Worm (Caenorhabditis elegans): ENCODE measurements around the gene nhr-150.

nhr-150 gene

DNA sequence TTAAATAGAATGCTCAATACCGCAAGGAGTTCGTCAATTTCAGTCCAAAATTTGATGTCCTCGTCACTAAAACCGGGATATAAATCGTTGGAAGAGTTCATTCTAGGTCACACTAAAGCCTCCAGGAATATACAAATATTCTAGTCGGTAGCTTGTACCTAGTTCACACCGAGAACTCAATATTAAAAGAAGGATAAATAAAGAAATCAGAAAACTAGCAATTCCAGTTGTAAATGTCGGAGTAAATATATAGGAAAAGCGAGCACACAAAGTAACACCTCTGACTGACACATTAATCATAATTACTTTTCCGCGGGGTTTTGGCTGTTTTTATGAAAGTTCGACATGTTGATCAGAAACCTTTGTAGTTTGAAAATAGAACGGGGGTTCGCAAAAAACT, 29.8 kb downstream of the nhr-150 start, which contains the start of gene srw-33:
Gene srw-33, minus strand, starts transcription at position 101 of the 400 bp plus-strand sequence.
- TF ChIP-seq Y75B8A.6 (GFP tag; IDR thresholded peaks at IDR 0.05) (no peak), ZK546.5 (tag; optimal IDR thresholded peaks at IDR 0.05) (no peak), skn-1 (tag; optimal IDR thresholded peaks at IDR 0.05) (no peak), F37D6.2 (tag; optimal IDR thresholded peaks at IDR 0.05) (no peak), nhr-111 (GFP tag; optimal IDR thresholded peaks at IDR 0.05) (no peak), madf-5 (GFP tag; IDR thresholded peaks at IDR 0.05) (no peak), lin-29 (GFP tag; IDR thresholded peaks at IDR 0.05) (no peak)

DNA sequence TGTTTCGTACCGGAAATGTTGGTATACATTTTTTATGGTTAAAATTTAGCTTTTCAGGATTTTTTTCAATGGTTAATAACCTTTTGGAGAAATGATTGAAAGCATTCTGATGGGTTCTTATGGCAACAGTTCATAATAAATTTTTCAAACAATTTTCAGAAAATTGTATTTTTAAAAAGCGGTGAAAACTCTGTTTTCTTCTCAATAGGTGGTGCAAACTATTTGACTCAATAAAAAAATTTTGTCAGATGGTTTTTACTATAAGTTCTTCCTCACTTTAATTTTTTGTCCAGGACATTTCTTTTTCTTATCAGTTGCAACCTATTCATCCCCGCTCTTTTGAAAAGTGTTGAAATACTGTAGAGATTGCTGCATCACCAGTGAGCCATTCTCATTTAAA, 32.4 kb downstream of the nhr-150 start, which contains the start of gene T26H5.14:
Gene T26H5.14, plus strand, starts transcription at position 301 of the 400 bp plus-strand sequence.
- no peak for TF ChIP-seq nhr-48 (tag; optimal IDR thresholded peaks at IDR 0.05)
- TF ChIP-seq nhr-25 (tag; optimal IDR thresholded peaks at IDR 0.05; ENCODE audit: borderline replicate concordance, insufficient read depth), result no peak
- TF ChIP-seq mxl-3 (GFP tag; optimal IDR thresholded peaks at IDR 0.05), result no peak
- TF ChIP-seq Y5F2A.4 (GFP tag; optimal IDR thresholded peaks at IDR 0.05), result no peak
- no peak for TF ChIP-seq hmg-1.1 (GFP tag; IDR thresholded peaks at IDR 0.05)
- TF ChIP-seq ceh-62 (tag; optimal IDR thresholded peaks at IDR 0.05), result no peak
- no peak for TF ChIP-seq dpl-1 (GFP tag; optimal IDR thresholded peaks at IDR 0.05)
- no peak for TF ChIP-seq D1046.2 (GFP tag; IDR thresholded peaks at IDR 0.05)
- no peak for TF ChIP-seq unc-62 (GFP tag; optimal IDR thresholded peaks at IDR 0.05 in 1 of 2)
- TF ChIP-seq unc-62 (tag; optimal IDR thresholded peaks at IDR 0.05), result no peak
- TF ChIP-seq nhr-77 (tag; optimal IDR thresholded peaks at IDR 0.05), result no peak
- TF ChIP-seq R02D3.7 (tag; optimal IDR thresholded peaks at IDR 0.05), result no peak
- no peak for TF ChIP-seq aly-2 (tag; optimal IDR thresholded peaks at IDR 0.05)

DNA sequence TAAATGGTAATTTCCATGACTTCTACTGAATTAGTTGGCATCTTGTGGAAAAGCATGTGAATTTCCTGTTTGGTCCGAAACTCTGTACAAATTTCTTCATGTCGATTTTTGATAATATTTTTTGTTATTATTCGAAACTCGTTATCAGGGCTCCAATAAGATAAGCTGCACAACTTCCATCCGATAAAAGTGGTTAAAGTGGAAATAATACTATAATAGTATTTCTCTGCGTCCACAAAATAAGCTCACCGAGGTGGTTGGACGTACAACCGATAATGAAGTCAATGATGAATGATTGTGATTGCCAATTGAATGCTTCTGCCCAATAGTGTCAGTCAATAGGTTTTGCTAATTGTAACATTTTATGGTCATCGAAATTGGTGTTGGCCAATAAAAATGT, 32.9 kb downstream of the nhr-150 start, which contains the start of gene T26H5.4:
Gene T26H5.4, minus strand, starts transcription at position 294 of the 400 bp plus-strand sequence.
- peak; percentile 18 for TF ChIP-seq nhr-28 (tag; optimal IDR thresholded peaks at IDR 0.05)
- peak; percentile 21 for TF ChIP-seq pqm-1 (tag; optimal IDR thresholded peaks at IDR 0.05)
- no peak for TF ChIP-seq nhr-76 (tag; optimal IDR thresholded peaks at IDR 0.05)
- peak; percentile 69; the same call in 1 of the 2 replicates for TF ChIP-seq php-3 (GFP tag; IDR thresholded peaks at IDR 0.05)
- no peak for TF ChIP-seq madf-5 (GFP tag; IDR thresholded peaks at IDR 0.05)
- TF ChIP-seq daf-16 (GFP tag; optimal IDR thresholded peaks at IDR 0.05), result no peak
- TF ChIP-seq daf-16 (tag; optimal IDR thresholded peaks at IDR 0.05), result peak; percentile 37
- no peak for TF ChIP-seq daf-8 (GFP tag; IDR thresholded peaks at IDR 0.05)
- TF ChIP-seq zip-2 (tag; optimal IDR thresholded peaks at IDR 0.05), result no peak

DNA sequence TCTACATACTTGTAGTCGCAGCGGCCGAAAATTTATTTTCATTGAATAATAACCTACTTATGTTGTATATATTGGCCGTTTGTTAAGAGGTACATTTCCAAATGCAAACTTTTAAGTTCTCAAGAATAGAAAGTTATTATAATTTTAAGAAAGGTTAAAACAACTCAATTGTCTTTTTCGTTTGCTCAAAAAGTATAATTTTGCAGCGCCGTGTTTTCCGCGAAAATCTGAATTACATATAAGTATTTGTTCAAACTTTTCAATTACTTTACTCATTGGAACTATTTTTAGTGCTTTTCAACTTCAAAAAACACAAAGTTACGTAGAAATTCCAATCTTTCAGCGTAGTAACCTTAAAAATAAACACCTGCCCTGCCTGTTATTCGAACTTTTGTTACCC, 35.8 kb downstream of the nhr-150 start, which contains the start of gene srh-239:
Gene srh-239, plus strand, starts transcription at position 301 of the 400 bp plus-strand sequence.
- TF ChIP-seq F10B5.3 (tag; optimal IDR thresholded peaks at IDR 0.05) (no peak), nhr-42 (GFP tag; IDR thresholded peaks at IDR 0.05) (no peak), nhr-77 (tag; optimal IDR thresholded peaks at IDR 0.05) (no peak), pqm-1 (tag; optimal IDR thresholded peaks at IDR 0.05) (no peak), hmg-1.1 (GFP tag; IDR thresholded peaks at IDR 0.05) (no peak), gei-8 (GFP tag; optimal IDR thresholded peaks at IDR 0.05) (no peak)

DNA sequence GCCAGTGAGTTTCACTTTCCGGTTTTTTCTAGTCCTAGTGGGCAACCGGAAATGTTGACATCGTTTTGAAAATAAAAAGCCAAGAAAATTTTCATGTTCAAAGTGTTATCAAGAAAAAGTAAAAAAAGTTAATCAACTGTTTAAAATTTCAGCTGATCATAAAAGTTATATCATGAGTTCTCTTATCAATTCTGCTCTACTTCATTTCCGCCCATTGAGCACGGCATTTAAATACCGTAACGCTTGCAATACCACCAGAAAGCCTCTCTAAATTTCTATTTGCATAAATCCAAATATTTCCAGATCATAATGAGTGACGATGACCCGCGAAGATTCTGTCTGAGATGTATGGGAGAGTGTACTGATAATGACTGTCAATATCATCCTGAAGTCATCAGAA, 36.6 kb downstream of the nhr-150 start, which contains the start of gene T26H5.9:
Gene T26H5.9, plus strand, starts transcription at position 302 of the 400 bp plus-strand sequence.
- no peak for TF ChIP-seq fos-1 (tag; optimal IDR thresholded peaks at IDR 0.05)
- TF ChIP-seq ztf-7 (tag; optimal IDR thresholded peaks at IDR 0.05), result no peak
- no peak for TF ChIP-seq tag-97 (GFP tag; IDR thresholded peaks at IDR 0.05)
- TF ChIP-seq nhr-41 (GFP tag; IDR thresholded peaks at IDR 0.05), result no peak
- no peak for TF ChIP-seq ceh-28 (tag; optimal IDR thresholded peaks at IDR 0.05)
- no peak for TF ChIP-seq zip-11 (GFP tag; IDR thresholded peaks at IDR 0.05)
- TF ChIP-seq nhr-28 (tag; optimal IDR thresholded peaks at IDR 0.05), result peak; percentile 45
- TF ChIP-seq set-16 (GFP tag; IDR thresholded peaks at IDR 0.05), result no peak
- no peak for TF ChIP-seq F49E8.2 (tag; optimal IDR thresholded peaks at IDR 0.05; ENCODE audit: borderline replicate concordance)
- TF ChIP-seq nhr-6 (tag; optimal IDR thresholded peaks at IDR 0.05), result no peak
- TF ChIP-seq daf-19 (GFP tag; conservative IDR thresholded peaks at IDR 0.05), result no peak
- TF ChIP-seq mxl-3 (GFP tag; optimal IDR thresholded peaks at IDR 0.05), result no peak
- no peak for TF ChIP-seq unc-39 (tag; optimal IDR thresholded peaks at IDR 0.05)
- no peak for TF ChIP-seq zfp-3 (GFP tag; conservative IDR thresholded peaks at IDR 0.05)
- TF ChIP-seq pha-4 (GFP tag; IDR thresholded peaks at IDR 0.05), result no peak
- TF ChIP-seq pha-4 (tag; optimal IDR thresholded peaks at IDR 0.05), result no peak
- TF ChIP-seq dmd-8 (GFP tag; IDR thresholded peaks at IDR 0.05), result no peak
- TF ChIP-seq pqm-1 (tag; optimal IDR thresholded peaks at IDR 0.05), result peak; percentile 12
- TF ChIP-seq arid-1 (GFP tag; conservative IDR thresholded peaks at IDR 0.05), result no peak

Measured in whole organism, L4 larva.